Worm (Caenorhabditis elegans) whole organism, L4 larva: ENCODE measurements around the gene npr-11.

Experiments used
- F10B5.3 ChIP-seq: sonication (generic microtip); optimal IDR thresholded peaks from 2 replicates; lab custom pipeline; 2016; ENCODE audit warnings: mild to moderate bottlenecking, missing genetic modification characterization, missing compliant biosample characterization
- F26F4.8 ChIP-seq: fragments of 200-800 bp; sonication (Bioruptor generic); conservative IDR thresholded peaks from 2 replicates; pipeline ENCODE4 v1.3.6; 2022; ENCODE audit warnings: missing genetic modification characterization, missing compliant biosample characterization
- F49E8.2 ChIP-seq: sonication (generic microtip); optimal IDR thresholded peaks from 2 replicates; lab custom pipeline; 2016; ENCODE audit warnings: missing compliant biosample characterization, mild to moderate bottlenecking, missing genetic modification characterization, borderline replicate concordance
- T20F7.1 ChIP-seq: fragments of 200-800 bp; sonication (Bioruptor generic); optimal IDR thresholded peaks from 2 replicates; lab custom pipeline; 2018; ENCODE audit warnings: mild to moderate bottlenecking, missing genetic modification characterization, missing compliant biosample characterization
- Y75B8A.6 ChIP-seq: fragments of 200-800 bp; sonication (Bioruptor generic); IDR thresholded peaks from 2 replicates; pipeline ENCODE4 v1.3.6; 2022; ENCODE audit warnings: missing genetic modification reagents, missing genetic modification characterization, missing compliant biosample characterization
- aha-1 ChIP-seq: fragments of 150-350 bp; peaks from one replicate; lab custom pipeline; 2014; ENCODE audit warnings: missing biosample characterization, missing genetic modification characterization
- aly-2 ChIP-seq: sonication (generic microtip); optimal IDR thresholded peaks from 2 replicates; lab custom pipeline; 2018; ENCODE audit warnings: missing biosample characterization, missing genetic modification characterization
- ceh-28 ChIP-seq: fragments of 150-350 bp; optimal IDR thresholded peaks from 2 replicates; lab custom pipeline; 2014; ENCODE audit warnings: missing biosample characterization, missing genetic modification reagents, missing genetic modification characterization
- ceh-82 ChIP-seq: sonication (generic microtip); optimal IDR thresholded peaks from 2 replicates; lab custom pipeline; 2017; ENCODE audit warnings: missing biosample characterization, missing genetic modification characterization
- daf-16 ChIP-seq, 3 experiments: sonication (generic microtip); optimal IDR thresholded peaks; 2 replicates each; lab custom pipeline; 2016 to 2017; ENCODE audit warnings: missing genetic modification characterization in 3 of 3, missing genetic modification reagents in 3 of 3, mild to moderate bottlenecking in 2 of 3, missing compliant biosample characterization in 2 of 3, missing biosample characterization in 1 of 3, moderate library complexity in 1 of 3
- dmd-6 ChIP-seq: fragments of 200-800 bp; sonication (Bioruptor generic); IDR thresholded peaks from 2 replicates; pipeline ENCODE4 v1.3.6; 2022; ENCODE audit warnings: missing genetic modification reagents, missing genetic modification characterization, missing compliant biosample characterization
- dpl-1 ChIP-seq: fragments of 150-350 bp; optimal IDR thresholded peaks from 2 replicates; lab custom pipeline; 2014; ENCODE audit warnings: missing biosample characterization, missing genetic modification reagents, missing genetic modification characterization
- gei-8 ChIP-seq: fragments of 200-800 bp; sonication (Bioruptor generic); optimal IDR thresholded peaks from 2 replicates; lab custom pipeline; 2018; ENCODE audit warnings: mild to moderate bottlenecking, missing genetic modification characterization, missing compliant biosample characterization
- hif-1 ChIP-seq, 2 experiments: sonication (generic microtip); optimal IDR thresholded peaks; 2 replicates each; lab custom pipeline; 2016 to 2017; ENCODE audit warnings: missing compliant biosample characterization in 2 of 2, missing genetic modification characterization in 2 of 2, missing genetic modification reagents in 2 of 2, missing genotype in 2 of 2, mild to moderate bottlenecking in 1 of 2
- hlh-11 ChIP-seq: fragments of 200-800 bp; sonication (Bioruptor generic); optimal IDR thresholded peaks from 2 replicates; lab custom pipeline; 2018; ENCODE audit warnings: mild to moderate bottlenecking, missing genetic modification characterization, missing compliant biosample characterization
- hlh-30 ChIP-seq: sonication (generic microtip); optimal IDR thresholded peaks from 2 replicates; lab custom pipeline; 2017; ENCODE audit warnings: antibody characterized with exemption, mild to moderate bottlenecking, missing genetic modification characterization, missing compliant biosample characterization; ENCODE audit not compliant: insufficient read depth
- hmg-1.1 ChIP-seq: fragments of 200-800 bp; sonication (Bioruptor generic); IDR thresholded peaks from 2 replicates; pipeline ENCODE4 v1.3.6; 2022; ENCODE audit warnings: missing genetic modification reagents, missing genetic modification characterization, missing compliant biosample characterization
- lim-7 ChIP-seq: fragments of 200-800 bp; sonication (Bioruptor generic); IDR thresholded peaks from 2 replicates; pipeline ENCODE4 v1.3.6; 2022; ENCODE audit warnings: missing genetic modification characterization, missing compliant biosample characterization
- lin-38 ChIP-seq: fragments of 200-800 bp; sonication (Bioruptor generic); IDR thresholded peaks from 2 replicates; pipeline ENCODE4 v1.3.6; 2022; ENCODE audit warnings: missing genetic modification reagents, missing genetic modification characterization, missing compliant biosample characterization
- lin-39 ChIP-seq: fragments of 150-350 bp; optimal IDR thresholded peaks from 2 replicates; lab custom pipeline; 2014; ENCODE audit warnings: missing biosample characterization, missing genetic modification reagents, missing genetic modification characterization
- lir-3 ChIP-seq: sonication (generic microtip); optimal IDR thresholded peaks from 2 replicates; lab custom pipeline; 2016; ENCODE audit warnings: mild to moderate bottlenecking, missing genetic modification characterization, missing compliant biosample characterization
- mdl-1 ChIP-seq, 2 experiments: fragments of 150-350 bp in 1 of 2; sonication (generic microtip) in 1 of 2; optimal IDR thresholded peaks; 2 replicates each; lab custom pipeline; 2014 to 2017; ENCODE audit warnings: missing biosample characterization in 2 of 2, missing genetic modification characterization in 2 of 2
- mdt-29 ChIP-seq: fragments of 200-800 bp; sonication (Bioruptor generic); IDR thresholded peaks from 2 replicates; pipeline ENCODE4 v1.3.6; 2022; ENCODE audit warnings: missing genetic modification reagents, missing genetic modification characterization, missing compliant biosample characterization
- mep-1 ChIP-seq: fragments of 150-350 bp; sonication (generic microtip); optimal IDR thresholded peaks from 3 replicates; lab custom pipeline; 2014; ENCODE audit warnings: missing biosample characterization, missing genetic modification characterization
- mxl-2 ChIP-seq: fragments of 200-800 bp; sonication (Bioruptor generic); conservative IDR thresholded peaks from 2 replicates; pipeline ENCODE4 v1.3.6; 2022; ENCODE audit warnings: missing genetic modification reagents, missing genetic modification characterization, missing compliant biosample characterization
- nhr-28 ChIP-seq: fragments of 150-350 bp; optimal IDR thresholded peaks from 2 replicates; lab custom pipeline; 2014; ENCODE audit warnings: missing biosample characterization, missing genetic modification characterization
- nhr-42 ChIP-seq: fragments of 200-800 bp; sonication (Bioruptor generic); IDR thresholded peaks from 2 replicates; pipeline ENCODE4 v1.3.6; 2022; ENCODE audit warnings: missing genetic modification characterization, missing compliant biosample characterization
- nhr-48 ChIP-seq: sonication (generic microtip); optimal IDR thresholded peaks from 2 replicates; lab custom pipeline; 2016; ENCODE audit warnings: mild to moderate bottlenecking, missing genetic modification characterization, missing compliant biosample characterization
- nhr-6 ChIP-seq: fragments of 150-350 bp; optimal IDR thresholded peaks from 2 replicates; lab custom pipeline; 2014; ENCODE audit warnings: missing biosample characterization, missing genetic modification characterization
- spr-1 ChIP-seq: sonication (generic microtip); optimal IDR thresholded peaks from 2 replicates; lab custom pipeline; 2016; ENCODE audit warnings: mild to moderate bottlenecking, missing genetic modification characterization, missing compliant biosample characterization
- tag-97 ChIP-seq: fragments of 200-800 bp; sonication (Bioruptor generic); IDR thresholded peaks from 2 replicates; pipeline ENCODE4 v1.3.6; 2022; ENCODE audit warnings: missing genetic modification characterization, missing compliant biosample characterization
- tra-1 ChIP-seq: fragments of 200-800 bp; sonication (Bioruptor generic); IDR thresholded peaks from 2 replicates; pipeline ENCODE4 v1.3.6; 2022; ENCODE audit warnings: missing genetic modification reagents, missing genetic modification characterization, missing compliant biosample characterization
- unc-62 ChIP-seq, 3 experiments: fragments of 150-350 bp in 1 of 3; sonication (generic microtip); optimal IDR thresholded peaks in 2 of 3; peaks in 1 of 3; 1 replicate in 1 of 3; 2 replicates in 2 of 3; lab custom pipeline; 2014 to 2017; ENCODE audit warnings: missing biosample characterization in 3 of 3, missing genetic modification characterization in 3 of 3, missing genetic modification reagents in 3 of 3, missing genotype in 1 of 3
- vab-7 ChIP-seq: fragments of 200-800 bp; sonication (Bioruptor generic); IDR thresholded peaks from 2 replicates; pipeline ENCODE4 v1.3.6; 2022; ENCODE audit warnings: missing genetic modification reagents, missing genetic modification characterization, missing compliant biosample characterization
- zfp-3 ChIP-seq: fragments of 200-800 bp; sonication (Bioruptor generic); conservative IDR thresholded peaks from 2 replicates; pipeline ENCODE4 v1.3.6; 2022; ENCODE audit warnings: missing genetic modification reagents, missing genetic modification characterization, missing compliant biosample characterization
- ztf-11 ChIP-seq: fragments of 150-350 bp; optimal IDR thresholded peaks from 2 replicates; lab custom pipeline; 2014; ENCODE audit warnings: missing biosample characterization, missing genetic modification characterization

Gene npr-11

ce11 chrX:1302267-1302666, 46.8 kb upstream of the npr-11 start (continued):
- peak; percentile 45; the same call in 1 of the 2 replicates for TF ChIP-seq tra-1
- TF ChIP-seq hlh-11 (tag; lab: Kevin White, UChicago), result peak; percentile 92
- no peak for TF ChIP-seq F49E8.2 (tag; lab: Kevin White, UChicago)
- TF ChIP-seq F10B5.3 (tag; lab: Kevin White, UChicago), result peak; percentile 53
- TF ChIP-seq ceh-82 (tag; lab: Kevin White, UChicago), result no peak
- no peak for TF ChIP-seq vab-7 (GFP tag; lab: Robert Waterston, UW)

ce11 chrX:1299849-1300248, 44.4 kb upstream of the npr-11 start, which contains the start of gene inso-1:
TSS of gene inso-1 (plus strand) at chrX:1300149.
- TF ChIP-seq aha-1 (tag; lab: Kevin White, UChicago) (peak; percentile 33), nhr-48 (tag; lab: Kevin White, UChicago) (no peak)

- TF ChIP-seq unc-62 (GFP tag; optimal IDR thresholded peaks at IDR 0.05 in 1 of 2; lab: Kevin White, UChicago), result peak in 1 of 2 experiments; percentile 94
- no peak for TF ChIP-seq unc-62 (tag; optimal IDR thresholded peaks at IDR 0.05; lab: Kevin White, UChicago)
- no peak for TF ChIP-seq F26F4.8 (GFP tag; lab: Robert Waterston, UW)
- TF ChIP-seq mdt-29 (GFP tag; lab: Robert Waterston, UW), result no peak
These were observed 40.3 kb upstream of the npr-11 start for ce11 chrX:1295713-1296112.

ce11 chrX:1294607-1295303, 39.3 kb upstream of the npr-11 start, which contains the start of gene dop-4:
TSS of gene dop-4 (plus strand) at chrX:1295253.
- TF ChIP-seq aha-1 (tag; lab: Kevin White, UChicago), result peak; percentile 50
- TF ChIP-seq tag-97, result no peak

- TF ChIP-seq aha-1 (tag; lab: Kevin White, UChicago), result peak; percentile 91
- TF ChIP-seq dpl-1 (GFP tag; lab: Kevin White, UChicago), result no peak
- TF ChIP-seq, all 104 proteins: peak for 1
These were observed 38.0 kb upstream of the npr-11 start for ce11 chrX:1293471-1293870.

- TF ChIP-seq mxl-2 (no peak), zfp-3 (GFP tag; lab: Robert Waterston, UW) (no peak), hmg-1.1 (no peak), unc-62 (GFP tag; optimal IDR thresholded peaks at IDR 0.05 in 1 of 2; lab: Kevin White, UChicago) (peak in 1 of 2 experiments; percentile 80), unc-62 (tag; optimal IDR thresholded peaks at IDR 0.05; lab: Kevin White, UChicago) (no peak), vab-7 (GFP tag; lab: Robert Waterston, UW) (no peak), hif-1 (tag; optimal IDR thresholded peaks at IDR 0.05; lab: Kevin White, UChicago) (no peak), lin-38 (GFP tag; lab: Robert Waterston, UW) (no peak)
These were observed 37.4 kb upstream of the npr-11 start for ce11 chrX:1292894-1293293.

- TF ChIP-seq Y75B8A.6 (GFP tag; lab: Robert Waterston, UW) (no peak), nhr-42 (GFP tag; lab: Robert Waterston, UW) (no peak), daf-16 (GFP tag; optimal IDR thresholded peaks at IDR 0.05; lab: Kevin White, UChicago) (peak in 1 of 2 experiments; percentile 35), daf-16 (tag; optimal IDR thresholded peaks at IDR 0.05; lab: Kevin White, UChicago) (peak; percentile 87), spr-1 (tag; lab: Kevin White, UChicago) (no peak), gei-8 (GFP tag; lab: Kevin White, UChicago) (no peak), zfp-3 (GFP tag; lab: Robert Waterston, UW) (no peak), lin-39 (tag; lab: Kevin White, UChicago) (no peak), mep-1 (tag; lab: Kevin White, UChicago) (peak; percentile 57), nhr-6 (tag; lab: Kevin White, UChicago) (peak; percentile 48), hlh-30 (tag; lab: Kevin White, UChicago) (peak; percentile 71), dmd-6 (peak; percentile 95), mdl-1 (tag; optimal IDR thresholded peaks at IDR 0.05; lab: Kevin White, UChicago) (no peak), ztf-11 (tag; lab: Kevin White, UChicago) (no peak), nhr-28 (peak; percentile 80), aly-2 (no peak), mdt-29 (GFP tag; lab: Robert Waterston, UW) (peak; percentile 71), lir-3 (tag; lab: Kevin White, UChicago) (no peak), lin-38 (GFP tag; lab: Robert Waterston, UW) (no peak), T20F7.1 (GFP tag; lab: Kevin White, UChicago) (peak; percentile 57), lim-7 (no peak), hlh-11 (tag; lab: Kevin White, UChicago) (peak; percentile 97), ceh-28 (no peak)
These were observed 17.1 kb upstream of the npr-11 start, which contains the start of gene C52B11.5 for ce11 chrX:1272539-1272938. TSS of gene C52B11.5 (plus strand) at chrX:1272788.
